Fruit fly (Drosophila melanogaster): Measurements from ENCODE around the gene CG8915.
A peak's percentile ranks its signal among the peaks of the same experiment; 100 is the strongest.

CG8915 gene

dm6 chrX:17221142-17221541 lies 23.7 kb downstream of the CG8915 start, which contains the start of gene CG5172:
Gene CG5172 (plus strand): TSS chrX:17221442.
- TF ChIP-seq CG10348 (GFP tag; IDR thresholded peaks at IDR 0.05) (no peak), CG32121 (GFP tag; IDR thresholded peaks at IDR 0.05) (no peak), fd96Ca (GFP tag; IDR thresholded peaks at IDR 0.05) (no peak), CG4496 (GFP tag; IDR thresholded peaks at IDR 0.05) (no peak), Ets98B (GFP tag; IDR thresholded peaks at IDR 0.05) (no peak), EcR (GFP tag; optimal IDR thresholded peaks at IDR 0.05) (no peak), CG17806 (tag; optimal IDR thresholded peaks at IDR 0.05) (no peak), CG9948 (tag; optimal IDR thresholded peaks at IDR 0.05) (no peak), Snoo (tag; optimal IDR thresholded peaks at IDR 0.05) (no peak), CG8159 (tag; optimal IDR thresholded peaks at IDR 0.05) (no peak), Pif1B (GFP tag; optimal IDR thresholded peaks at IDR 0.05) (no peak), rn (GFP tag; IDR thresholded peaks at IDR 0.05) (no peak), CG15710 (tag; optimal IDR thresholded peaks at IDR 0.05) (no peak), CG8301 (tag; optimal IDR thresholded peaks at IDR 0.05) (no peak), CG14655 (GFP tag; optimal IDR thresholded peaks at IDR 0.05) (no peak)

DNA sequence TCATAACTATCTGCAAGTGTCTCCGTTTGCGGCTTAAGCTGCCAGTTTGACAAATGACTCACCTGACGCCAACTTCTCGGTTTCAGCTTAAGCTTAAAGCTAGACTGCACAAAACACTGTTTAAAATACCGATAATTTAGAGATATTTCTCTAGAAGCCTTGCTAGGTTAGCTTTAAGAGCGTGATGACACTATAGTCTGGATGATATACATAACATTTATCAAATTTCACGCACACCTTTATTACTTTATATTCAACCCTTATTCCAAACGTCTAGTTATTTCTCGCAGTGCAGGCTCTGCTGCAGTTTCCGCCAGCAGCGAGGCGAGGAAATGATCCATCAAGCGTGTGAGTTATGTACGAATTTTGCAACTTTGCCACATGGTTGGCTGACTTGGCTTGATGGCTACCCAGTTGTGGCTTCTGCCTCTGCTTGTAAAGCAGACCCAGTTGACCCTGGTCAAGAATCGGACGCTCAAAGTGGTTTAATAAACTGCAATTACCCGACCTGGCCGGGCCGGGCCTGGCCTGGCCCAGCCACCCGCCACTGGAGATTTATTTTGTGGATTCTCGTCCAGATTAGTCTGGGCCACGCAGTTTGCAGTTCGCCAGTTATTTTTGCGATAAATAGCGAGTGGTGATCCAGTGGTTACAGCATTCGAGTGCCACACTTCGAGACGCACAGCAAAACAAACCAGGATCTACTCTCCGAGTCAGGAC lies 26.4 kb downstream of the CG8915 start, which contains the start of gene CG12998:
Gene CG12998, plus strand, starts transcription at position 436 of the 720 bp plus-strand sequence.
- TF ChIP-seq CG8301 (tag; optimal IDR thresholded peaks at IDR 0.05) (peak; percentile 27), CG13204 (GFP tag; optimal IDR thresholded peaks at IDR 0.05) (no peak), CG15710 (tag; optimal IDR thresholded peaks at IDR 0.05) (no peak), CG17806 (tag; optimal IDR thresholded peaks at IDR 0.05) (no peak), Pif1B (GFP tag; optimal IDR thresholded peaks at IDR 0.05) (peak; percentile 28), CG8159 (tag; optimal IDR thresholded peaks at IDR 0.05) (peak; percentile 59), D1 (tag; optimal IDR thresholded peaks at IDR 0.05) (no peak), CG32121 (GFP tag; IDR thresholded peaks at IDR 0.05) (no peak), CG10348 (GFP tag; IDR thresholded peaks at IDR 0.05) (no peak), gl (tag; optimal IDR thresholded peaks at IDR 0.05) (no peak), CG9948 (tag; optimal IDR thresholded peaks at IDR 0.05) (no peak), rn (GFP tag; IDR thresholded peaks at IDR 0.05) (no peak), CG12605 (GFP tag; IDR thresholded peaks at IDR 0.05) (0 out of 2 replicates have a peak, but pooled peaks have one; percentile 11), EcR (GFP tag; optimal IDR thresholded peaks at IDR 0.05) (no peak), CG4496 (GFP tag; IDR thresholded peaks at IDR 0.05) (peak; percentile 65; the same call in 2 of the 3 replicates), Pif1A (GFP tag; optimal IDR thresholded peaks at IDR 0.05) (no peak), CG14655 (GFP tag; optimal IDR thresholded peaks at IDR 0.05) (peak; percentile 33), CG34367 (tag; optimal IDR thresholded peaks at IDR 0.05) (no peak), Snoo (tag; optimal IDR thresholded peaks at IDR 0.05) (no peak), Ets98B (GFP tag; IDR thresholded peaks at IDR 0.05) (peak; percentile 47), fd96Ca (GFP tag; IDR thresholded peaks at IDR 0.05) (peak; percentile 64; the same call in 2 of the 3 replicates)

dm6 chrX:17215004-17215403 lies 29.8 kb downstream of the CG8915 start, which contains the start of gene CG5162:
Gene CG5162 (plus strand): TSS chrX:17215304.
- TF ChIP-seq CG32121 (GFP tag; IDR thresholded peaks at IDR 0.05) (no peak), EcR (GFP tag; optimal IDR thresholded peaks at IDR 0.05) (no peak), CG34367 (tag; optimal IDR thresholded peaks at IDR 0.05) (no peak), CG8301 (tag; optimal IDR thresholded peaks at IDR 0.05) (no peak), CG17806 (tag; optimal IDR thresholded peaks at IDR 0.05) (no peak), fd96Ca (GFP tag; IDR thresholded peaks at IDR 0.05) (no peak), Snoo (tag; optimal IDR thresholded peaks at IDR 0.05) (no peak), CG14655 (GFP tag; optimal IDR thresholded peaks at IDR 0.05) (no peak), Pif1A (GFP tag; optimal IDR thresholded peaks at IDR 0.05) (no peak), gl (tag; optimal IDR thresholded peaks at IDR 0.05) (no peak), CG15710 (tag; optimal IDR thresholded peaks at IDR 0.05) (no peak), Pif1B (GFP tag; optimal IDR thresholded peaks at IDR 0.05) (no peak)

dm6 chrX:17212007-17212406 lies 32.8 kb downstream of the CG8915 start, which contains the start of gene CG18258:
Gene CG18258 (plus strand): TSS chrX:17212307.
- TF ChIP-seq CG14655 (GFP tag; optimal IDR thresholded peaks at IDR 0.05) (no peak), gl (tag; optimal IDR thresholded peaks at IDR 0.05) (no peak), Snoo (tag; optimal IDR thresholded peaks at IDR 0.05) (no peak), CG4496 (GFP tag; IDR thresholded peaks at IDR 0.05) (no peak), fd96Ca (GFP tag; IDR thresholded peaks at IDR 0.05) (no peak), CG32121 (GFP tag; IDR thresholded peaks at IDR 0.05) (no peak), Ets98B (GFP tag; IDR thresholded peaks at IDR 0.05) (no peak), CG8159 (tag; optimal IDR thresholded peaks at IDR 0.05) (no peak), CG15710 (tag; optimal IDR thresholded peaks at IDR 0.05) (no peak), EcR (GFP tag; optimal IDR thresholded peaks at IDR 0.05) (no peak), D1 (tag; optimal IDR thresholded peaks at IDR 0.05) (no peak), CG13204 (GFP tag; optimal IDR thresholded peaks at IDR 0.05) (no peak), CG10348 (GFP tag; IDR thresholded peaks at IDR 0.05) (no peak)

DNA sequence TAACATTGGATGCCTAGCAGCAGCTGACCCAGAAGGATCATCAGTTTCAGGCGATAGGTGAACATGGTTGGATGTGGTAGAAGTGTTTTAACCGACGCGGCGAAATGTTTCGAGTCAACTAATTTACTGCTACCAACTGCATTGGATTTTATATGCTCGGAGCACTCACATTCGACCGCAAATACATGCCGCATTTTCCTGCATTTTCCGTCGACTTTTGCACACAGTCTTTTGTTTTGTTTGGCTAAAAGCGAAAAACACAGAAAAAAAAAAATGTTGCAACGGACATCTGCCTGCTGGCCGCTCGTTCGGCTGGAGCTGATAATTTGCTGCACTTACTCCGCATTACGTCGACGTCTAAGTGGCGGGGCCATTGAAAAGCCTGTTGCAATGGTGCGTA lies 34.9 kb downstream of the CG8915 start, which contains the start of gene CG12995:
Gene CG12995, minus strand, starts transcription at position 101 of the 400 bp plus-strand sequence.
- TF ChIP-seq CG8301 (tag; optimal IDR thresholded peaks at IDR 0.05): no peak
- no peak for TF ChIP-seq CG12605 (GFP tag; IDR thresholded peaks at IDR 0.05)
- TF ChIP-seq CG10348 (GFP tag; IDR thresholded peaks at IDR 0.05): no peak
- no peak for TF ChIP-seq D1 (tag; optimal IDR thresholded peaks at IDR 0.05)
- no peak for TF ChIP-seq Pif1A (GFP tag; optimal IDR thresholded peaks at IDR 0.05)
- no peak for TF ChIP-seq rn (GFP tag; IDR thresholded peaks at IDR 0.05)
- TF ChIP-seq EcR (GFP tag; optimal IDR thresholded peaks at IDR 0.05): no peak
- TF ChIP-seq Snoo (tag; optimal IDR thresholded peaks at IDR 0.05): no peak
- no peak for TF ChIP-seq CG4496 (GFP tag; IDR thresholded peaks at IDR 0.05)
- no peak for TF ChIP-seq CG34367 (tag; optimal IDR thresholded peaks at IDR 0.05)
- no peak for TF ChIP-seq CG15710 (tag; optimal IDR thresholded peaks at IDR 0.05)
- no peak for TF ChIP-seq fd96Ca (GFP tag; IDR thresholded peaks at IDR 0.05)
- TF ChIP-seq gl (tag; optimal IDR thresholded peaks at IDR 0.05): no peak
- no peak for TF ChIP-seq Ets98B (GFP tag; IDR thresholded peaks at IDR 0.05)
- TF ChIP-seq CG32121 (GFP tag; IDR thresholded peaks at IDR 0.05): no peak
- TF ChIP-seq CG8159 (tag; optimal IDR thresholded peaks at IDR 0.05): no peak
- TF ChIP-seq CG13204 (GFP tag; optimal IDR thresholded peaks at IDR 0.05): no peak

All from whole organism, pupa.